Worm (Caenorhabditis elegans) whole organism, late embryonic: ENCODE data around the gene gck-4.

Experiments used
- C38D4.7 ChIP-seq: fragments of 200-800 bp; sonication (Bioruptor generic); optimal IDR thresholded peaks from 2 replicates; lab custom pipeline; 2018; ENCODE audit warnings: mild to moderate bottlenecking, missing genetic modification characterization, moderate library complexity, missing compliant biosample characterization
- T23F11.4 ChIP-seq: fragments of 200-800 bp; sonication (Bioruptor generic); optimal IDR thresholded peaks from 2 replicates; lab custom pipeline; 2018; ENCODE audit warnings: mild to moderate bottlenecking, missing genetic modification characterization, missing compliant biosample characterization
- Y22D7AL.16 ChIP-seq: sonication (generic microtip); optimal IDR thresholded peaks from 2 replicates; lab custom pipeline; 2016; ENCODE audit warnings: missing genetic modification characterization, missing compliant biosample characterization
- ceh-19 ChIP-seq: fragments of 200-800 bp; sonication (Bioruptor generic); optimal IDR thresholded peaks from 2 replicates; lab custom pipeline; 2018; ENCODE audit warnings: mild to moderate bottlenecking, missing genetic modification characterization, missing compliant biosample characterization
- ceh-2 ChIP-seq: sonication (generic microtip); optimal IDR thresholded peaks from 2 replicates; lab custom pipeline; 2016; ENCODE audit warnings: missing genotype, missing genetic modification characterization, missing compliant biosample characterization
- ceh-24 ChIP-seq: sonication (generic microtip); optimal IDR thresholded peaks from 2 replicates; lab custom pipeline; 2016; ENCODE audit warnings: mild to moderate bottlenecking, missing genetic modification characterization, missing compliant biosample characterization
- ceh-30 ChIP-seq: fragments of 150-350 bp; optimal IDR thresholded peaks from 2 replicates; lab custom pipeline; 2014; ENCODE audit warnings: missing biosample characterization, missing genetic modification characterization
- ceh-31 ChIP-seq: sonication (generic microtip); optimal IDR thresholded peaks from 2 replicates; lab custom pipeline; 2016; ENCODE audit warnings: missing genetic modification characterization, missing compliant biosample characterization
- ceh-34 ChIP-seq: sonication (generic microtip); optimal IDR thresholded peaks from 2 replicates; lab custom pipeline; 2016; ENCODE audit warnings: mild to moderate bottlenecking, missing genetic modification characterization, missing compliant biosample characterization
- ceh-9 ChIP-seq: sonication (generic microtip); optimal IDR thresholded peaks from 2 replicates; lab custom pipeline; 2016; ENCODE audit warnings: mild to moderate bottlenecking, missing genetic modification characterization, inconsistent platforms, missing compliant biosample characterization
- dmd-4 ChIP-seq: sonication (generic microtip); optimal IDR thresholded peaks from 2 replicates; lab custom pipeline; 2016; ENCODE audit warnings: borderline replicate concordance, missing genetic modification characterization, missing compliant biosample characterization
- elt-2 ChIP-seq: sonication (generic microtip); optimal IDR thresholded peaks from 2 replicates; lab custom pipeline; 2016; ENCODE audit warnings: missing genetic modification reagents, missing genetic modification characterization, missing compliant biosample characterization
- elt-4 ChIP-seq: sonication (generic microtip); optimal IDR thresholded peaks from 2 replicates; lab custom pipeline; 2016; ENCODE audit warnings: missing genetic modification characterization, missing compliant biosample characterization
- fax-1 ChIP-seq: sonication (generic microtip); optimal IDR thresholded peaks from 2 replicates; lab custom pipeline; 2016; ENCODE audit warnings: missing genotype, missing genetic modification characterization, missing compliant biosample characterization
- fkh-10 ChIP-seq: fragments of 150-350 bp; optimal IDR thresholded peaks from 2 replicates; lab custom pipeline; 2014; ENCODE audit warnings: missing biosample characterization, missing genetic modification reagents, missing genetic modification characterization
- fkh-6 ChIP-seq: sonication (generic microtip); optimal IDR thresholded peaks from 2 replicates; lab custom pipeline; 2016; ENCODE audit warnings: missing genetic modification characterization, missing compliant biosample characterization
- hlh-13 ChIP-seq: fragments of 200-800 bp; sonication (Bioruptor generic); optimal IDR thresholded peaks from 2 replicates; lab custom pipeline; 2018; ENCODE audit warnings: mild to moderate bottlenecking, missing genetic modification characterization, missing compliant biosample characterization
- hlh-30 ChIP-seq: sonication (generic microtip); optimal IDR thresholded peaks from 2 replicates; lab custom pipeline; 2017; ENCODE audit warnings: antibody characterized with exemption, missing genetic modification characterization, missing compliant biosample characterization; ENCODE audit not compliant: insufficient read depth
- hlh-8 ChIP-seq: sonication (generic microtip); optimal IDR thresholded peaks from 2 replicates; lab custom pipeline; 2016; ENCODE audit warnings: missing genotype, missing genetic modification characterization, missing compliant biosample characterization
- lim-6 ChIP-seq: sonication (generic microtip); optimal IDR thresholded peaks from 2 replicates; lab custom pipeline; 2016; ENCODE audit warnings: missing genetic modification characterization, missing compliant biosample characterization
- lin-11 ChIP-seq: fragments of 200-800 bp; sonication (Bioruptor generic); optimal IDR thresholded peaks from 2 replicates; lab custom pipeline; 2018; ENCODE audit warnings: mild to moderate bottlenecking, missing genetic modification characterization, missing compliant biosample characterization
- mec-3 ChIP-seq: sonication (generic microtip); optimal IDR thresholded peaks from 2 replicates; lab custom pipeline; 2016; ENCODE audit warnings: borderline replicate concordance, missing genetic modification characterization, missing compliant biosample characterization
- nfya-1 ChIP-seq: sonication (generic microtip); optimal IDR thresholded peaks from 2 replicates; lab custom pipeline; 2017; ENCODE audit warnings: missing genetic modification characterization, mild to moderate bottlenecking, missing compliant biosample characterization, antibody characterized with exemption, moderate library complexity
- odd-2 ChIP-seq: sonication (generic microtip); optimal IDR thresholded peaks from 2 replicates; lab custom pipeline; 2017; ENCODE audit warnings: antibody characterized with exemption, mild to moderate bottlenecking, missing genetic modification characterization, missing compliant biosample characterization
- pat-9 ChIP-seq: fragments of 200-800 bp; sonication (Bioruptor generic); optimal IDR thresholded peaks from 2 replicates; lab custom pipeline; 2018; ENCODE audit warnings: mild to moderate bottlenecking, missing genetic modification characterization, moderate library complexity, missing compliant biosample characterization
- pha-2 ChIP-seq: sonication (generic microtip); optimal IDR thresholded peaks from 2 replicates; lab custom pipeline; 2017; ENCODE audit warnings: mild to moderate bottlenecking, missing genetic modification characterization, missing compliant biosample characterization
- pros-1 ChIP-seq: fragments of 150-350 bp; optimal IDR thresholded peaks from 2 replicates; lab custom pipeline; 2014; ENCODE audit warnings: missing biosample characterization, missing genetic modification reagents, missing genetic modification characterization
- rnt-1 ChIP-seq: sonication (generic microtip); optimal IDR thresholded peaks from 2 replicates; lab custom pipeline; 2016; ENCODE audit warnings: missing genetic modification characterization, missing compliant biosample characterization
- sdc-2 ChIP-seq: sonication (generic microtip); optimal IDR thresholded peaks from 2 replicates; lab custom pipeline; 2016; ENCODE audit warnings: missing genotype, missing genetic modification characterization, missing compliant biosample characterization
- sox-2 ChIP-seq: fragments of 200-800 bp; sonication (Bioruptor generic); IDR thresholded peaks from 2 replicates; pipeline ENCODE4 v1.3.6; 2022; ENCODE audit warnings: missing genetic modification reagents, missing genetic modification characterization, missing compliant biosample characterization
- syd-9 ChIP-seq: sonication (generic microtip); optimal IDR thresholded peaks from 2 replicates; lab custom pipeline; 2016; ENCODE audit warnings: mild to moderate bottlenecking, missing genetic modification characterization, moderate library complexity, missing compliant biosample characterization
- tbx-2 ChIP-seq: sonication (generic microtip); optimal IDR thresholded peaks from 2 replicates; lab custom pipeline; 2016; ENCODE audit warnings: missing genetic modification characterization, missing compliant biosample characterization
- ttx-3 ChIP-seq: sonication (generic microtip); optimal IDR thresholded peaks from 2 replicates; lab custom pipeline; 2016; ENCODE audit warnings: missing genetic modification reagents, missing genetic modification characterization, missing compliant biosample characterization
- unc-3 ChIP-seq, 2 experiments: fragments of 200-800 bp in 1 of 2; sonication (Bioruptor generic) in 1 of 2; sonication (generic microtip) in 1 of 2; conservative IDR thresholded peaks in 1 of 2; optimal IDR thresholded peaks in 1 of 2; 2 replicates each; pipeline versions ENCODE4 v1.3.6 to Lab custom; 2016 to 2022; ENCODE audit warnings: missing compliant biosample characterization in 2 of 2, missing genetic modification characterization in 2 of 2, missing genetic modification reagents in 1 of 2
- unc-42 ChIP-seq: sonication (generic microtip); optimal IDR thresholded peaks from 2 replicates; lab custom pipeline; 2016; ENCODE audit warnings: missing genotype, missing genetic modification characterization, missing compliant biosample characterization
- unc-55 ChIP-seq: sonication (generic microtip); optimal IDR thresholded peaks from 2 replicates; lab custom pipeline; 2017; ENCODE audit warnings: missing biosample characterization, missing genetic modification reagents, missing genetic modification characterization
- unc-86 ChIP-seq: sonication (generic microtip); optimal IDR thresholded peaks from 2 replicates; lab custom pipeline; 2016; ENCODE audit warnings: missing genetic modification characterization, missing compliant biosample characterization
- zip-5 ChIP-seq: sonication (generic microtip); optimal IDR thresholded peaks from 2 replicates; lab custom pipeline; 2016; ENCODE audit warnings: missing genetic modification characterization, missing compliant biosample characterization
- ztf-16 ChIP-seq: sonication (generic microtip); optimal IDR thresholded peaks from 2 replicates; lab custom pipeline; 2017; ENCODE audit warnings: missing genetic modification characterization, missing compliant biosample characterization

The gck-4 gene

ce11 chrX:13687655-13688054 is 10.7 kb downstream of the gck-4 start, which contains the start of gene adm-2:
adm-2 (plus strand) TSS chrX:13687955.
- TF ChIP-seq sdc-2 (tag; lab: Kevin White, UChicago) (no peak), dmd-4 (tag; lab: Kevin White, UChicago) (no peak), zip-5 (tag; lab: Kevin White, UChicago) (no peak), unc-55 (GFP tag; lab: Kevin White, UChicago) (no peak), pros-1 (no peak), hlh-30 (no peak), rnt-1 (tag; lab: Kevin White, UChicago) (no peak), ztf-16 (tag; lab: Kevin White, UChicago) (no peak), hlh-13 (no peak), lim-6 (tag; lab: Kevin White, UChicago) (no peak), ttx-3 (tag; lab: Kevin White, UChicago) (no peak), ceh-9 (tag; lab: Kevin White, UChicago) (no peak), ceh-2 (tag; lab: Kevin White, UChicago) (no peak), elt-4 (tag; lab: Kevin White, UChicago) (no peak)

ce11 chrX:13690333-13690732 is 13.3 kb downstream of the gck-4 start:
- TF ChIP-seq tbx-2 (tag; lab: Kevin White, UChicago) (no peak), ceh-24 (tag; lab: Kevin White, UChicago) (no peak), fkh-10 (GFP tag; lab: Kevin White, UChicago) (no peak), ceh-31 (tag; lab: Kevin White, UChicago) (no peak), ceh-2 (tag; lab: Kevin White, UChicago) (no peak), elt-2 (tag; lab: Kevin White, UChicago) (no peak), pat-9 (tag; lab: Kevin White, UChicago) (no peak), unc-3 (GFP tag; conservative IDR thresholded peaks at IDR 0.05; lab: Robert Waterston, UW) (no peak), unc-3 (tag; optimal IDR thresholded peaks at IDR 0.05; lab: Kevin White, UChicago) (no peak), zip-5 (tag; lab: Kevin White, UChicago) (no peak), T23F11.4 (GFP tag; lab: Kevin White, UChicago) (no peak)

ce11 chrX:13696152-13696551 is 19.2 kb downstream of the gck-4 start:
- TF ChIP-seq sdc-2 (tag; lab: Kevin White, UChicago) (peak; percentile 67), unc-42 (tag; lab: Kevin White, UChicago) (peak; percentile 54), nfya-1 (tag; lab: Kevin White, UChicago) (peak; percentile 10), lin-11 (tag; lab: Kevin White, UChicago) (no peak)

ce11 chrX:13697520-13697919 is 20.5 kb downstream of the gck-4 start:
- TF ChIP-seq pha-2 (tag; lab: Kevin White, UChicago) = no peak
- TF ChIP-seq unc-3 (GFP tag; conservative IDR thresholded peaks at IDR 0.05; lab: Robert Waterston, UW) = no peak
- no peak for TF ChIP-seq unc-3 (tag; optimal IDR thresholded peaks at IDR 0.05; lab: Kevin White, UChicago)
- TF ChIP-seq ceh-31 (tag; lab: Kevin White, UChicago) = no peak
- TF ChIP-seq fkh-10 (GFP tag; lab: Kevin White, UChicago) = no peak
- TF ChIP-seq mec-3 (tag; lab: Kevin White, UChicago) = no peak
- TF ChIP-seq lin-11 (tag; lab: Kevin White, UChicago) = no peak
- TF ChIP-seq elt-4 (tag; lab: Kevin White, UChicago) = no peak
- TF ChIP-seq C38D4.7 = no peak
- TF ChIP-seq pat-9 (tag; lab: Kevin White, UChicago) = no peak
- TF ChIP-seq, all 69 proteins: peak for 0

ce11 chrX:13700642-13701233 is 23.7 kb downstream of the gck-4 start:
- TF ChIP-seq ceh-31 (tag; lab: Kevin White, UChicago) (peak; percentile 98), fkh-10 (GFP tag; lab: Kevin White, UChicago) (peak; percentile 86), pat-9 (tag; lab: Kevin White, UChicago) (peak; percentile 36), odd-2 (tag; lab: Kevin White, UChicago) (no peak), lin-11 (tag; lab: Kevin White, UChicago) (peak; percentile 26), hlh-8 (tag; lab: Kevin White, UChicago) (peak; percentile 54), pros-1 (peak; percentile 96), ceh-2 (tag; lab: Kevin White, UChicago) (peak; percentile 74), Y22D7AL.16 (tag; lab: Kevin White, UChicago) (peak; percentile 56), elt-4 (tag; lab: Kevin White, UChicago) (no peak), fax-1 (peak; percentile 12), nfya-1 (tag; lab: Kevin White, UChicago) (peak; percentile 98), pha-2 (tag; lab: Kevin White, UChicago) (no peak), dmd-4 (tag; lab: Kevin White, UChicago) (peak; percentile 11), syd-9 (tag; lab: Kevin White, UChicago) (peak; percentile 81), fkh-6 (tag; lab: Kevin White, UChicago) (peak; percentile 29), unc-86 (tag; lab: Kevin White, UChicago) (peak; percentile 81), sox-2 (peak; percentile 71), ceh-19 (peak; percentile 68), ceh-30 (peak; percentile 91), ceh-34 (tag; lab: Kevin White, UChicago) (peak; percentile 98)
